Worm (Caenorhabditis elegans): ENCODE data around the gene phf-31.

DNA sequence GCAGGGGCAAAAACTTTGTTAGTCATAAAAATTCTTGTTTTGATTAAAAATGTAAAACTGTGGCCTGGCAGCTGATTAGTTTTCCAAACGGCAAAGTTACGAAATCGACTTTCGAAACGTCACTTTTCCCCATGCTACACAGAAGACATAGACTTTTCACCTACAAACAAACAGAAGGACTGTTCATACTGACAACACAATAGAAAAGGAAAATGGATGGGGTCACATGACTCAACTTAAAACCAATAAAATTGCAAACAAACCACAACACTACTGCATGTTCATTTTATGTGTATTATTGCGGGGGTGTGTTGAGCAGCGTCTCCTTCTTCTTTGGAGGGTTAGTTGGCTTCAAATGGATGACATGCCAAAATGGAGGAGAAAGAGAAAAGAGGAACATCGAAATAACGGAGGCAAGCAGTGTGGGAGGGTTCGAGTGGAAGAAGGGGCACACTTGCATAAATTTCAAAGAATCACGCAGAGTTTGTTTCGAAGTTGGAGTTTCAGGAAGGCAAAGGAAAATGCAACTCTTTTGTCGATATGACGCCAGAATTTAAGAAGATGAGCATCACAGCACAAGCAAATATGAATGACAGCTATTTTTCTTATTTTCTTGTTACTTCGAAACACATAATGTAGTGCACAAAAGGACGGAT, 3.6 kb upstream of the phf-31 start:
- no peak for TF ChIP-seq nhr-23 (tag; optimal IDR thresholded peaks at IDR 0.05)
- TF ChIP-seq snpc-4 (tag; optimal IDR thresholded peaks at IDR 0.05): no peak
- peak; percentile 66 for TF ChIP-seq ama-1 (optimal IDR thresholded peaks at IDR 0.05)
- peak; percentile 75 for TF ChIP-seq nhr-6 (tag; optimal IDR thresholded peaks at IDR 0.05)
- no peak for TF ChIP-seq ztf-11 (tag; optimal IDR thresholded peaks at IDR 0.05)
- no peak for TF ChIP-seq R02D3.7 (tag; optimal IDR thresholded peaks at IDR 0.05)
- peak; percentile 19 for TF ChIP-seq zag-1 (tag; optimal IDR thresholded peaks at IDR 0.05)
- no peak for TF ChIP-seq nhr-11 (tag; optimal IDR thresholded peaks at IDR 0.05)
- TF ChIP-seq elt-3 (tag; optimal IDR thresholded peaks at IDR 0.05): no peak
- peak; percentile 40 for TF ChIP-seq egl-27 (tag; optimal IDR thresholded peaks at IDR 0.05)
- no peak for TF ChIP-seq nhr-12 (tag; optimal IDR thresholded peaks at IDR 0.05)
- TF ChIP-seq ztf-4 (tag; optimal IDR thresholded peaks at IDR 0.05): no peak

Measured in whole organism, L2 larva.